Fruit fly (Drosophila melanogaster): ENCODE data around the gene Mpv17.

Gene Mpv17

DNA sequence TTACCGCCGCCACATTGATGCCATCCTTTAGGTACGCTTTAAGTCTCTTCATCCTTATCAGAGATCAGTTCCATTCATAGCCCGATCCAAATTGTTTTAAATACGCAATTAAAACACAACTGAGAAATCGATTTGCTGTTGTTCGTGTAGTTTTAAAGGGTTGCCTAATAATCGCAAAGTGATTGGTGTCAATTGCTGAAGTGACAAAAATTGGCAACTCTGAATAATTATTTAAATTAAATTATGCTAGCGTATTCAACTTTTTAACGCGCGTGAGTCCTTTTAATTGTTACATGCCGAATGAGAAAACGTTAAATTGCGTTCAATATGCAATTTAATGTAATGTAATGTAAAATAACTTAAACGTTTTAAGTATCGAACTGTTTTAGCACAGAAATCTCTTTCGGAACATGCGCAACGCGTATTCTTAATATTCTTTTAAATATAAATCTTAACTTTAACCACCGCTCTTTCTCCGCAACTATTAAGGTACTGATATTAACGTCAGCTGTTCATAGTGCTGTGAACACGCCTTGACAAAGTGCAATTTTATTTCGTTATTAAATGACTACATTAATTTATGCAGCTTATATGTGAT lies at the start of gene Mpv17 (continued):
- TF ChIP-seq B-H2 (GFP tag; optimal IDR thresholded peaks at IDR 0.05) = no peak
- TF ChIP-seq CG16813 (GFP tag; IDR thresholded peaks at IDR 0.05; ENCODE audit: partially characterized antibody) = no peak
- peak; percentile 51; the same call in 1 of the 2 replicates for TF ChIP-seq Rfx (GFP tag; IDR thresholded peaks at IDR 0.05)
- TF ChIP-seq grau (tag; optimal IDR thresholded peaks at IDR 0.05) = peak; percentile 16
- TF ChIP-seq CG3065 (GFP tag; optimal IDR thresholded peaks at IDR 0.05) = no peak

DNA sequence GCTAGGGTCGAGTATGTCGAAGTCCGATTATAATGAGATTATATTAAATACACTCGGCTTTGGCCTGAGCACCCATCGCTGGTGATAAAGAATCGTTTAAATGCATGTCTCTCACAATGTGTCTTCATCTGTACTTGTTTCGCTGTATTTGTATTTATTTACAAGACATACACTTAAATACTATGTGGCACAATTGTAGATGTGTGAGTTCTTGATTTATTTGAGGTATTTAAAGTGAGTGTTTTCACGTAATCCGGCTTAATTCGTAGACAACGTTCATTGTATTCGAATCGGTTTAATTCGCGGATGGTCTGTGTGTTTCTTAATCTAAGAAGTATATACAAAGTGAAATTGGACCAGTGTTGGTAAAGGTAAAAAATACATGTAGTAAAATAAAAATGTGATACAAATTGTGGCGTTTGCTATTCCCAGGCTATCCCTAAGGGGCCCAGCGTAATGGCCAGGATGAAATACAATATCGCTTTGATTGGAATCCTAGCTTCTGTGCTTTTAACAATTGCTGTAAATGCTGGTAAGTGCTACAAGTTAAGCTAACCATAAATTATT lies 35.6 kb upstream of the Mpv17 start, which contains the start of gene Zyx:
Gene Zyx (minus strand): TSS at position 350 of the 567 bp plus-strand sequence.
- TF ChIP-seq CG7928 (GFP tag; optimal IDR thresholded peaks at IDR 0.05) (no peak), CG34376 (GFP tag; optimal IDR thresholded peaks at IDR 0.05) (peak; percentile 71), slbo (GFP tag; IDR thresholded peaks at IDR 0.05) (no peak), CG18764 (GFP tag; optimal IDR thresholded peaks at IDR 0.05) (no peak), pfk (GFP tag; optimal IDR thresholded peaks at IDR 0.05) (no peak), CG30431 (GFP tag; optimal IDR thresholded peaks at IDR 0.05) (no peak), MESR4 (GFP tag; optimal IDR thresholded peaks at IDR 0.05) (no peak), Elba2 (GFP tag; optimal IDR thresholded peaks at IDR 0.05) (no peak), tll (GFP tag; optimal IDR thresholded peaks at IDR 0.05) (no peak), Rx (GFP tag; IDR thresholded peaks at IDR 0.05) (no peak), CG10543 (GFP tag; optimal IDR thresholded peaks at IDR 0.05) (no peak), NFAT (GFP tag; IDR thresholded peaks at IDR 0.05) (no peak), CG14014 (GFP tag; IDR thresholded peaks at IDR 0.05) (no peak), CG2199 (GFP tag; IDR thresholded peaks at IDR 0.05) (peak; percentile 78; the same call in 2 of the 3 replicates), Med (GFP tag) (no peak), CG7745 (tag; optimal IDR thresholded peaks at IDR 0.05) (no peak), Myb (GFP tag; optimal IDR thresholded peaks at IDR 0.05) (no peak), amos (GFP tag; IDR thresholded peaks at IDR 0.05; ENCODE audit: partially characterized antibody) (no peak), CG12104 (GFP tag; optimal IDR thresholded peaks at IDR 0.05) (no peak), B-H2 (GFP tag; optimal IDR thresholded peaks at IDR 0.05) (no peak), CG4730 (GFP tag; IDR thresholded peaks at IDR 0.05) (no peak), sens-2 (GFP tag; IDR thresholded peaks at IDR 0.05) (no peak), CG8944 (GFP tag; optimal IDR thresholded peaks at IDR 0.05) (no peak), ssp (GFP tag; IDR thresholded peaks at IDR 0.05) (no peak), CG10209 (GFP tag; optimal IDR thresholded peaks at IDR 0.05) (no peak), mam (GFP tag; optimal IDR thresholded peaks at IDR 0.05) (no peak), stwl (tag; optimal IDR thresholded peaks at IDR 0.05) (peak; percentile 98), Poxn (GFP tag; IDR thresholded peaks at IDR 0.05) (no peak), cato (GFP tag; optimal IDR thresholded peaks at IDR 0.05; ENCODE audit: borderline replicate concordance) (no peak), tgo (GFP tag; IDR thresholded peaks at IDR 0.05) (no peak), CG10267 (tag; optimal IDR thresholded peaks at IDR 0.05) (peak; percentile 80), bsh (GFP tag; optimal IDR thresholded peaks at IDR 0.05) (no peak), lmd (GFP tag; IDR thresholded peaks at IDR 0.05) (no peak), gro (GFP tag; optimal IDR thresholded peaks at IDR 0.05) (no peak), Gug (GFP tag; IDR thresholded peaks at IDR 0.05) (no peak), CG33213 (GFP tag; optimal IDR thresholded peaks at IDR 0.05) (no peak), Xrp1 (GFP tag; IDR thresholded peaks at IDR 0.05) (no peak), wor (GFP tag; IDR thresholded peaks at IDR 0.05) (no peak), CG31441 (GFP tag; IDR thresholded peaks at IDR 0.05) (no peak), toy (GFP tag; IDR thresholded peaks at IDR 0.05) (no peak), Chrac-16 (GFP tag; optimal IDR thresholded peaks at IDR 0.05) (no peak), CG14860 (GFP tag; IDR thresholded peaks at IDR 0.05; ENCODE audit: partially characterized antibody) (no peak), gsb-n (tag; optimal IDR thresholded peaks at IDR 0.05) (no peak), ftz-f1 (GFP tag; optimal IDR thresholded peaks at IDR 0.05) (no peak), CG1024 (GFP tag; IDR thresholded peaks at IDR 0.05) (no peak)
